Worm (Caenorhabditis elegans) whole organism, L1 larva: ENCODE results near the gene B0507.1.
A peak's percentile ranks its signal among the peaks of the same experiment; 100 is the strongest.

ENCODE experiments used
- C04F5.9 ChIP-seq: sonication (generic microtip); optimal IDR thresholded peaks from 2 replicates; lab custom pipeline; 2016; ENCODE audit warnings: missing genetic modification characterization, missing compliant biosample characterization
- C16A3.4 ChIP-seq: fragments of 150-350 bp; optimal IDR thresholded peaks from 2 replicates; lab custom pipeline; 2014; ENCODE audit warnings: missing biosample characterization, missing genetic modification characterization
- C34B4.2 ChIP-seq: sonication (generic microtip); optimal IDR thresholded peaks from 2 replicates; lab custom pipeline; 2017; ENCODE audit warnings: mild to moderate bottlenecking, missing genetic modification characterization, missing compliant biosample characterization
- F16B12.6 ChIP-seq: fragments of 150-350 bp; optimal IDR thresholded peaks from 2 replicates; lab custom pipeline; 2014; ENCODE audit warnings: missing biosample characterization, missing genetic modification characterization
- Y116A8C.19 ChIP-seq: sonication (generic microtip); optimal IDR thresholded peaks from 2 replicates; lab custom pipeline; 2016; ENCODE audit warnings: missing compliant biosample characterization, missing genetic modification characterization, borderline replicate concordance
- aha-1 ChIP-seq: fragments of 150-350 bp; optimal IDR thresholded peaks from 2 replicates; lab custom pipeline; 2014; ENCODE audit warnings: missing biosample characterization, missing genetic modification characterization
- aly-2 ChIP-seq: fragments of 150-350 bp; optimal IDR thresholded peaks from 2 replicates; lab custom pipeline; 2014; ENCODE audit warnings: missing biosample characterization, missing genetic modification characterization
- ama-1 ChIP-seq: fragments of 150-350 bp; optimal IDR thresholded peaks from 2 replicates; lab custom pipeline; 2014
- ceh-8 ChIP-seq: fragments of 200-800 bp; sonication (Bioruptor generic); optimal IDR thresholded peaks from 2 replicates; lab custom pipeline; 2018; ENCODE audit warnings: mild to moderate bottlenecking, missing genetic modification characterization, moderate library complexity, missing compliant biosample characterization
- ceh-82 ChIP-seq, 3 experiments: fragments of 150-350 bp in 1 of 3; sonication (generic microtip) in 2 of 3; optimal IDR thresholded peaks; 2 replicates each; lab custom pipeline; 2014 to 2017; ENCODE audit warnings: missing biosample characterization in 3 of 3, missing genetic modification characterization in 3 of 3
- ces-1 ChIP-seq: fragments of 150-350 bp; optimal IDR thresholded peaks from 2 replicates; lab custom pipeline; 2014; ENCODE audit warnings: missing biosample characterization, missing genetic modification reagents, missing genetic modification characterization
- dsc-1 ChIP-seq: sonication (generic microtip); optimal IDR thresholded peaks from 2 replicates; lab custom pipeline; 2016; ENCODE audit warnings: mild to moderate bottlenecking, missing genetic modification characterization, missing compliant biosample characterization
- efl-1 ChIP-seq, 4 experiments: fragments of 150-350 bp; optimal IDR thresholded peaks in 3 of 4; peaks in 1 of 4; 1 replicate in 1 of 4; 2 replicates in 3 of 4; lab custom pipeline; 2014; ENCODE audit warnings: missing biosample characterization in 2 of 4, missing genetic modification characterization in 2 of 4, missing genetic modification reagents in 2 of 4
- efl-3 ChIP-seq: fragments of 200-800 bp; sonication (Bioruptor generic); optimal IDR thresholded peaks from 2 replicates; lab custom pipeline; 2018; ENCODE audit warnings: mild to moderate bottlenecking, missing genetic modification characterization, missing compliant biosample characterization
- egl-27 ChIP-seq, 2 experiments: fragments of 150-350 bp in 1 of 2; sonication (generic microtip); optimal IDR thresholded peaks; 3 replicates each; lab custom pipeline; 2017 to 2018; ENCODE audit warnings: missing biosample characterization in 2 of 2, missing genetic modification characterization in 2 of 2, missing genetic modification reagents in 2 of 2
- elt-2 ChIP-seq: sonication (generic microtip); optimal IDR thresholded peaks from 2 replicates; lab custom pipeline; 2016; ENCODE audit warnings: missing genetic modification characterization, mild to moderate bottlenecking, inconsistent platforms, missing compliant biosample characterization, missing genetic modification reagents
- fos-1 ChIP-seq: fragments of 150-350 bp; optimal IDR thresholded peaks from 2 replicates; lab custom pipeline; 2014; ENCODE audit warnings: missing biosample characterization, missing genetic modification characterization
- hlh-4 ChIP-seq: sonication (generic microtip); optimal IDR thresholded peaks from 2 replicates; lab custom pipeline; 2016; ENCODE audit warnings: mild to moderate bottlenecking, missing genetic modification characterization, missing compliant biosample characterization
- hpl-2 ChIP-seq: fragments of 150-350 bp; optimal IDR thresholded peaks from 2 replicates; lab custom pipeline; 2014; ENCODE audit warnings: missing biosample characterization, missing genetic modification reagents, missing genetic modification characterization
- irx-1 ChIP-seq: sonication (generic microtip); optimal IDR thresholded peaks from 2 replicates; lab custom pipeline; 2016; ENCODE audit warnings: missing genetic modification characterization, missing compliant biosample characterization
- jun-1 ChIP-seq: fragments of 150-350 bp; optimal IDR thresholded peaks from 2 replicates; lab custom pipeline; 2014; ENCODE audit warnings: missing biosample characterization, missing genetic modification reagents, missing genetic modification characterization
- lin-13 ChIP-seq: fragments of 150-350 bp; optimal IDR thresholded peaks from 2 replicates; lab custom pipeline; 2014; ENCODE audit warnings: missing biosample characterization, missing genetic modification reagents, missing genetic modification characterization
- lin-35 ChIP-seq, 2 experiments: fragments of 150-350 bp; optimal IDR thresholded peaks; 2 replicates each; lab custom pipeline; 2014; ENCODE audit warnings: missing biosample characterization in 2 of 2, missing genetic modification characterization in 2 of 2, missing genetic modification reagents in 2 of 2
- lir-3 ChIP-seq: sonication (generic microtip); optimal IDR thresholded peaks from 2 replicates; lab custom pipeline; 2016; ENCODE audit warnings: mild to moderate bottlenecking, missing genetic modification characterization, moderate library complexity, missing compliant biosample characterization; ENCODE audit not compliant: poor library complexity
- lsy-2 ChIP-seq, 2 experiments: fragments of 150-350 bp; optimal IDR thresholded peaks; 2 replicates each; lab custom pipeline; 2014; ENCODE audit warnings: missing biosample characterization in 2 of 2, missing genetic modification characterization in 2 of 2
- mab-9 ChIP-seq: fragments of 200-800 bp; sonication (Bioruptor generic); IDR thresholded peaks from 2 replicates; pipeline ENCODE4 v1.3.6; 2022; ENCODE audit warnings: missing genetic modification reagents, missing genetic modification characterization, missing compliant biosample characterization
- mdl-1 ChIP-seq, 2 experiments: fragments of 150-350 bp; optimal IDR thresholded peaks; 2 replicates each; lab custom pipeline; 2014 to 2017; ENCODE audit warnings: missing biosample characterization in 2 of 2, missing genetic modification characterization in 2 of 2, inconsistent platforms in 1 of 2
- mep-1 ChIP-seq: fragments of 150-350 bp; optimal IDR thresholded peaks from 2 replicates; lab custom pipeline; 2014; ENCODE audit warnings: missing biosample characterization, missing genetic modification characterization
- nhr-71 ChIP-seq: sonication (generic microtip); optimal IDR thresholded peaks from 2 replicates; lab custom pipeline; 2016; ENCODE audit warnings: mild to moderate bottlenecking, missing genetic modification characterization, moderate library complexity, missing compliant biosample characterization
- nhr-77 ChIP-seq: fragments of 150-350 bp; optimal IDR thresholded peaks from 2 replicates; lab custom pipeline; 2014; ENCODE audit warnings: missing biosample characterization, missing genetic modification characterization
- nhr-90 ChIP-seq: sonication (generic microtip); optimal IDR thresholded peaks from 2 replicates; lab custom pipeline; 2016; ENCODE audit warnings: mild to moderate bottlenecking, missing genetic modification characterization, missing compliant biosample characterization; ENCODE audit not compliant: poor library complexity
- pag-3 ChIP-seq: sonication (generic microtip); optimal IDR thresholded peaks from 2 replicates; lab custom pipeline; 2017; ENCODE audit warnings: missing genetic modification characterization, mild to moderate bottlenecking, missing compliant biosample characterization, antibody characterized with exemption, borderline replicate concordance; ENCODE audit not compliant: insufficient read depth
- pqm-1 ChIP-seq: sonication (generic microtip); optimal IDR thresholded peaks from 3 replicates; lab custom pipeline; 2017; ENCODE audit warnings: missing biosample characterization, missing genetic modification characterization
- skn-1 ChIP-seq: fragments of 150-350 bp; optimal IDR thresholded peaks from 2 replicates; lab custom pipeline; 2014; ENCODE audit warnings: missing biosample characterization, missing genetic modification characterization
- snpc-4 ChIP-seq: fragments of 150-350 bp; optimal IDR thresholded peaks from 2 replicates; lab custom pipeline; 2014; ENCODE audit warnings: missing biosample characterization, missing genetic modification characterization
- swsn-7 ChIP-seq: sonication (generic microtip); optimal IDR thresholded peaks from 2 replicates; lab custom pipeline; 2016; ENCODE audit warnings: missing genetic modification characterization, missing compliant biosample characterization
- tbx-2 ChIP-seq: sonication (generic microtip); optimal IDR thresholded peaks from 2 replicates; lab custom pipeline; 2016; ENCODE audit warnings: missing genetic modification characterization, missing compliant biosample characterization
- tlp-1 ChIP-seq: fragments of 150-350 bp; optimal IDR thresholded peaks from 2 replicates; lab custom pipeline; 2014; ENCODE audit warnings: missing biosample characterization, missing genetic modification characterization
- unc-98 ChIP-seq: fragments of 200-800 bp; sonication (Bioruptor generic); IDR thresholded peaks from 2 replicates; pipeline ENCODE4 v1.3.6; 2022; ENCODE audit warnings: missing genetic modification characterization, missing compliant biosample characterization
- zag-1 ChIP-seq: fragments of 150-350 bp; optimal IDR thresholded peaks from 2 replicates; lab custom pipeline; 2014; ENCODE audit warnings: missing biosample characterization, missing genetic modification characterization
- zip-4 ChIP-seq: fragments of 200-800 bp; sonication (Bioruptor generic); optimal IDR thresholded peaks from 2 replicates; lab custom pipeline; 2018; ENCODE audit warnings: mild to moderate bottlenecking, missing genetic modification characterization, moderate library complexity, missing compliant biosample characterization
- ztf-4 ChIP-seq: fragments of 150-350 bp; optimal IDR thresholded peaks from 2 replicates; lab custom pipeline; 2014; ENCODE audit warnings: missing biosample characterization, missing genetic modification characterization

B0507.1 gene

ce11 chrV:8785526-8785925, 9.2 kb downstream of the B0507.1 start (continued):
- TF ChIP-seq ces-1 (GFP tag; lab: Kevin White, UChicago) (no peak), lsy-2 (tag; optimal IDR thresholded peaks at IDR 0.05; lab: Kevin White, UChicago) (peak in 1 of 2 experiments; percentile 21), ceh-8 (peak; percentile 39), lin-35 (GFP tag; optimal IDR thresholded peaks at IDR 0.05; lab: Kevin White, UChicago) (peak in 1 of 2 experiments; percentile 19), mep-1 (tag; lab: Kevin White, UChicago) (no peak), elt-2 (tag; lab: Kevin White, UChicago) (no peak), irx-1 (tag; lab: Kevin White, UChicago) (no peak), dsc-1 (tag; lab: Kevin White, UChicago) (peak; percentile 29), C04F5.9 (tag; lab: Kevin White, UChicago) (no peak), nhr-90 (tag; lab: Kevin White, UChicago) (peak; percentile 29), tbx-2 (no peak), swsn-7 (tag; lab: Kevin White, UChicago) (peak; percentile 14), efl-1 (optimal IDR thresholded peaks at IDR 0.05; lab: Kevin White, UChicago) (no peak), efl-1 (GFP tag; optimal IDR thresholded peaks at IDR 0.05 in 1 of 2; lab: Kevin White, UChicago) (peak in 1 of 2 experiments; percentile 70)

ce11 chrV:8786245-8786644, 9.9 kb downstream of the B0507.1 start, which contains the start of gene sup-37:
Gene sup-37, plus strand, starts transcription at chrV:8786545.
- TF ChIP-seq egl-27 (tag; optimal IDR thresholded peaks at IDR 0.05; lab: Kevin White, UChicago), result no peak
- TF ChIP-seq jun-1 (tag; lab: Kevin White, UChicago), result no peak
- TF ChIP-seq ztf-4 (tag; lab: Kevin White, UChicago), result no peak
- TF ChIP-seq mdl-1 (tag; optimal IDR thresholded peaks at IDR 0.05; lab: Kevin White, UChicago), result no peak
- no peak for TF ChIP-seq ceh-82 (tag; optimal IDR thresholded peaks at IDR 0.05; lab: Kevin White, UChicago)
- no peak for TF ChIP-seq aha-1
- TF ChIP-seq mab-9 (GFP tag; lab: Robert Waterston, UW), result no peak
- TF ChIP-seq ceh-8, result no peak
- no peak for TF ChIP-seq lin-35 (GFP tag; optimal IDR thresholded peaks at IDR 0.05; lab: Kevin White, UChicago)
- TF ChIP-seq hpl-2 (GFP tag; lab: Kevin White, UChicago), result no peak
- no peak for TF ChIP-seq fos-1 (tag; lab: Kevin White, UChicago)
- TF ChIP-seq efl-3, result no peak
- no peak for TF ChIP-seq snpc-4 (tag; lab: Kevin White, UChicago)
- no peak for TF ChIP-seq C34B4.2 (tag; lab: Kevin White, UChicago)
- TF ChIP-seq ama-1 (lab: Kevin White, UChicago), result no peak
- TF ChIP-seq Y116A8C.19 (tag; lab: Kevin White, UChicago), result no peak
- TF ChIP-seq lin-13, result no peak
- no peak for TF ChIP-seq skn-1 (tag; lab: Kevin White, UChicago)
- no peak for TF ChIP-seq hlh-4 (tag; lab: Kevin White, UChicago)
- TF ChIP-seq tlp-1 (tag; lab: Kevin White, UChicago), result no peak

ce11 chrV:8789345-8789744, 13.0 kb downstream of the B0507.1 start:
- TF ChIP-seq C16A3.4 (no peak), lir-3 (tag; lab: Kevin White, UChicago) (no peak), ceh-82 (tag; optimal IDR thresholded peaks at IDR 0.05; lab: Kevin White, UChicago) (no peak), pqm-1 (tag; lab: Kevin White, UChicago) (no peak), unc-98 (GFP tag; lab: Robert Waterston, UW) (no peak), aly-2 (no peak), ces-1 (GFP tag; lab: Kevin White, UChicago) (no peak), F16B12.6 (tag; lab: Kevin White, UChicago) (no peak), jun-1 (tag; lab: Kevin White, UChicago) (no peak), fos-1 (tag; lab: Kevin White, UChicago) (no peak), zag-1 (no peak), lsy-2 (tag; optimal IDR thresholded peaks at IDR 0.05; lab: Kevin White, UChicago) (no peak), aha-1 (no peak), lin-13 (no peak), zip-4 (GFP tag; lab: Kevin White, UChicago) (no peak), nhr-71 (tag; lab: Kevin White, UChicago) (no peak), elt-2 (tag; lab: Kevin White, UChicago) (no peak), mab-9 (GFP tag; lab: Robert Waterston, UW) (no peak), nhr-77 (no peak), pag-3 (tag; lab: Kevin White, UChicago) (no peak)
